Worm (Caenorhabditis elegans) whole organism, L3 larva: ENCODE results near the gene C32D5.8.

ENCODE experiments used
- R02D3.7 ChIP-seq: fragments of 150-350 bp; optimal IDR thresholded peaks from 2 replicates; lab custom pipeline; 2014; ENCODE audit warnings: missing biosample characterization, missing genetic modification characterization
- aly-2 ChIP-seq: fragments of 150-350 bp; optimal IDR thresholded peaks from 2 replicates; lab custom pipeline; 2014; ENCODE audit warnings: missing biosample characterization, missing genetic modification characterization
- ama-1 ChIP-seq: fragments of 150-350 bp; optimal IDR thresholded peaks from 2 replicates; lab custom pipeline; 2018
- ceh-16 ChIP-seq: sonication (generic microtip); optimal IDR thresholded peaks from 2 replicates; lab custom pipeline; 2017; ENCODE audit warnings: missing biosample characterization, missing genetic modification characterization
- ceh-28 ChIP-seq: fragments of 150-350 bp; optimal IDR thresholded peaks from 2 replicates; lab custom pipeline; 2014; ENCODE audit warnings: missing biosample characterization, missing genetic modification reagents, missing genetic modification characterization
- daf-12 ChIP-seq: fragments of 150-350 bp; optimal IDR thresholded peaks from 2 replicates; lab custom pipeline; 2014; ENCODE audit warnings: missing biosample characterization, missing genetic modification reagents, missing genetic modification characterization
- egl-27 ChIP-seq: sonication (generic microtip); optimal IDR thresholded peaks from 4 replicates; lab custom pipeline; 2017; ENCODE audit warnings: missing biosample characterization, missing genetic modification reagents, missing genetic modification characterization
- egl-5 ChIP-seq: fragments of 150-350 bp; optimal IDR thresholded peaks from 2 replicates; lab custom pipeline; 2017; ENCODE audit warnings: missing biosample characterization, missing genetic modification reagents, missing genetic modification characterization, inconsistent platforms
- elt-2 ChIP-seq: sonication (generic microtip); optimal IDR thresholded peaks from 2 replicates; lab custom pipeline; 2016; ENCODE audit warnings: missing genetic modification reagents, mild to moderate bottlenecking, missing genetic modification characterization, missing compliant biosample characterization
- elt-3 ChIP-seq, 3 experiments: fragments of 150-350 bp in 1 of 3; sonication (generic microtip) in 2 of 3; optimal IDR thresholded peaks; 2 replicates in 2 of 3; 4 replicates in 1 of 3; lab custom pipeline; 2014 to 2017; ENCODE audit warnings: missing biosample characterization in 3 of 3, missing genetic modification characterization in 3 of 3
- eor-1 ChIP-seq, 2 experiments: fragments of 150-350 bp; optimal IDR thresholded peaks; 2 replicates each; lab custom pipeline; 2014 to 2018; ENCODE audit warnings: missing biosample characterization in 2 of 2, missing genetic modification characterization in 2 of 2
- fkh-2 ChIP-seq: fragments of 150-350 bp; optimal IDR thresholded peaks from 2 replicates; lab custom pipeline; 2014; ENCODE audit warnings: missing biosample characterization, missing genetic modification reagents, missing genetic modification characterization
- fos-1 ChIP-seq: fragments of 150-350 bp; optimal IDR thresholded peaks from 2 replicates; lab custom pipeline; 2014; ENCODE audit warnings: missing biosample characterization, missing genetic modification characterization
- hmg-11 ChIP-seq: sonication (generic microtip); optimal IDR thresholded peaks from 2 replicates; lab custom pipeline; 2016; ENCODE audit warnings: missing genetic modification characterization, missing compliant biosample characterization
- lin-15B ChIP-seq: fragments of 150-350 bp; optimal IDR thresholded peaks from 2 replicates; lab custom pipeline; 2014; ENCODE audit warnings: missing biosample characterization, missing genetic modification characterization
- lin-39 ChIP-seq: fragments of 150-350 bp; optimal IDR thresholded peaks from 2 replicates; lab custom pipeline; 2018; ENCODE audit warnings: missing biosample characterization, missing genetic modification reagents, missing genetic modification characterization
- lsy-12 ChIP-seq: sonication (generic microtip); optimal IDR thresholded peaks from 2 replicates; lab custom pipeline; 2016; ENCODE audit warnings: mild to moderate bottlenecking, missing genetic modification characterization, missing compliant biosample characterization
- mdl-1 ChIP-seq: fragments of 150-350 bp; optimal IDR thresholded peaks from 2 replicates; lab custom pipeline; 2014; ENCODE audit warnings: missing biosample characterization, missing genetic modification characterization
- mml-1 ChIP-seq: fragments of 150-350 bp; sonication (generic microtip); optimal IDR thresholded peaks from 3 replicates; lab custom pipeline; 2014; ENCODE audit warnings: missing biosample characterization, missing genetic modification characterization
- nfya-1 ChIP-seq: sonication (generic microtip); optimal IDR thresholded peaks from 2 replicates; lab custom pipeline; 2017; ENCODE audit warnings: missing genetic modification characterization, mild to moderate bottlenecking, missing compliant biosample characterization, antibody characterized with exemption, moderate library complexity; ENCODE audit not compliant: insufficient read depth
- nhr-11 ChIP-seq: fragments of 150-350 bp; optimal IDR thresholded peaks from 2 replicates; lab custom pipeline; 2014; ENCODE audit warnings: missing biosample characterization, missing genetic modification characterization
- nhr-12 ChIP-seq: fragments of 150-350 bp; optimal IDR thresholded peaks from 2 replicates; lab custom pipeline; 2014; ENCODE audit warnings: missing biosample characterization, missing genetic modification characterization
- nhr-23 ChIP-seq: fragments of 150-350 bp; optimal IDR thresholded peaks from 2 replicates; lab custom pipeline; 2014; ENCODE audit warnings: missing biosample characterization, missing genetic modification reagents, missing genetic modification characterization
- nhr-25 ChIP-seq: sonication (generic microtip); optimal IDR thresholded peaks from 2 replicates; lab custom pipeline; 2017; ENCODE audit warnings: missing biosample characterization, missing genetic modification characterization
- nhr-43 ChIP-seq: sonication (generic microtip); optimal IDR thresholded peaks from 2 replicates; lab custom pipeline; 2016; ENCODE audit warnings: mild to moderate bottlenecking, missing genetic modification characterization, missing compliant biosample characterization; ENCODE audit not compliant: poor library complexity, severe bottlenecking
- nhr-67 ChIP-seq: fragments of 150-350 bp; optimal IDR thresholded peaks from 2 replicates; lab custom pipeline; 2014; ENCODE audit warnings: missing biosample characterization, missing genetic modification characterization
- nhr-76 ChIP-seq: fragments of 150-350 bp; sonication (generic microtip); optimal IDR thresholded peaks from 5 replicates; lab custom pipeline; 2014; ENCODE audit warnings: missing biosample characterization, missing genetic modification characterization
- nhr-77 ChIP-seq: fragments of 150-350 bp; optimal IDR thresholded peaks from 2 replicates; lab custom pipeline; 2014; ENCODE audit warnings: missing biosample characterization, missing genetic modification characterization
- pha-4 ChIP-seq: fragments of 150-350 bp; optimal IDR thresholded peaks from 2 replicates; lab custom pipeline; 2014; ENCODE audit warnings: missing biosample characterization, missing genetic modification reagents, missing genetic modification characterization
- pqm-1 ChIP-seq: fragments of 150-350 bp; optimal IDR thresholded peaks from 2 replicates; lab custom pipeline; 2017; ENCODE audit warnings: missing biosample characterization, missing genetic modification characterization, inconsistent platforms
- skn-1 ChIP-seq: fragments of 150-350 bp; optimal IDR thresholded peaks from 2 replicates; lab custom pipeline; 2014; ENCODE audit warnings: missing biosample characterization, missing genetic modification characterization
- snpc-4 ChIP-seq: fragments of 150-350 bp; optimal IDR thresholded peaks from 2 replicates; lab custom pipeline; 2014; ENCODE audit warnings: missing biosample characterization, missing genetic modification characterization
- zag-1 ChIP-seq: fragments of 150-350 bp; optimal IDR thresholded peaks from 2 replicates; lab custom pipeline; 2014; ENCODE audit warnings: missing biosample characterization, missing genetic modification characterization
- ztf-11 ChIP-seq: fragments of 150-350 bp; optimal IDR thresholded peaks from 2 replicates; lab custom pipeline; 2014; ENCODE audit warnings: missing biosample characterization, missing genetic modification characterization
- ztf-4 ChIP-seq: fragments of 150-350 bp; optimal IDR thresholded peaks from 2 replicates; lab custom pipeline; 2014; ENCODE audit warnings: missing biosample characterization, missing genetic modification characterization

The C32D5.8 gene

ce11 chrII:6370110-6370509 is 24.3 kb upstream of the C32D5.8 start (continued):
- TF ChIP-seq ztf-11 (no peak), pqm-1 (tag; lab: Kevin White, UChicago) (peak; percentile 70), elt-3 (tag; optimal IDR thresholded peaks at IDR 0.05; lab: Kevin White, UChicago) (no peak), daf-12 (tag; lab: Kevin White, UChicago) (no peak), nhr-23 (peak; percentile 82), nhr-77 (tag; lab: Kevin White, UChicago) (no peak), nhr-12 (tag; lab: Kevin White, UChicago) (no peak), mml-1 (tag; lab: Kevin White, UChicago) (no peak), eor-1 (tag; optimal IDR thresholded peaks at IDR 0.05; lab: Kevin White, UChicago) (no peak), mdl-1 (tag; lab: Kevin White, UChicago) (peak; percentile 85)
- TF ChIP-seq, all 47 proteins: peak for 23

ce11 chrII:6366696-6367095 is 20.9 kb upstream of the C32D5.8 start, which contains the start of gene ctsa-4.1:
Gene ctsa-4.1, plus strand, starts transcription at chrII:6366996.
- TF ChIP-seq hmg-11 (no peak), zag-1 (tag; lab: Kevin White, UChicago) (no peak), skn-1 (tag; lab: Kevin White, UChicago) (no peak), fkh-2 (tag; lab: Kevin White, UChicago) (no peak), eor-1 (tag; optimal IDR thresholded peaks at IDR 0.05; lab: Kevin White, UChicago) (no peak), lin-15B (tag; lab: Kevin White, UChicago) (no peak), ceh-28 (tag; lab: Kevin White, UChicago) (no peak)

- TF ChIP-seq R02D3.7 (tag; lab: Kevin White, UChicago) = no peak
- TF ChIP-seq ceh-28 (tag; lab: Kevin White, UChicago) = no peak
- TF ChIP-seq eor-1 (tag; optimal IDR thresholded peaks at IDR 0.05; lab: Kevin White, UChicago) = no peak
- no peak for TF ChIP-seq fos-1 (tag; lab: Kevin White, UChicago)
- TF ChIP-seq lin-39 (tag; lab: Kevin White, UChicago) = no peak
- TF ChIP-seq lsy-12 (tag; lab: Kevin White, UChicago) = no peak
- TF ChIP-seq nhr-77 (tag; lab: Kevin White, UChicago) = no peak
- TF ChIP-seq egl-5 (tag; lab: Kevin White, UChicago) = no peak
- no peak for TF ChIP-seq nhr-11 (tag; lab: Kevin White, UChicago)
- no peak for TF ChIP-seq nhr-43 (tag; lab: Kevin White, UChicago)
- no peak for TF ChIP-seq nhr-67 (tag; lab: Kevin White, UChicago)
- TF ChIP-seq ceh-16 (tag; lab: Kevin White, UChicago) = no peak
- TF ChIP-seq elt-2 = no peak
- TF ChIP-seq ztf-4 (tag; lab: Kevin White, UChicago) = no peak
Observed at ce11 chrII:6365237-6365815, 19.6 kb upstream of the C32D5.8 start, which contains the start of the genes ani-2 and clec-88. Gene ani-2, minus strand, starts transcription at chrII:6365367. Gene clec-88, plus strand, starts transcription at chrII:6365722.

DNA sequence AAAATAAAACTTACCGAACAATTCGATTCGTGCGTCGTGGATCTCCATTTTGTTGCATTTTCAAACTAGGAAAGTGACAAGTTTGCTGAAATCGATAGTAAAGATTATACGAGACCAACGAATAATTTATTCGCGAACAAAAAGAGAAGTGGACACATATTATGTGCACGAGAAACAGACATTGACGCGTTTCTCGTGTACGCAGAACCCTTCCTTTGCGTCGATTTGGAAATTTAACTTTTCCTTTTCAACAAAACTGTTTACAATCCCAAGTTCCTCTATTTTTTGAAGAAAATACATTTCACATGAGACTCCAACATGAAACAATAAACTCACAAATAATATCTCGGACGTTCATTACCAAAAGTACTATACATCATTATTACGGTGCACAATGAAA is 15.1 kb upstream of the C32D5.8 start, which contains the start of gene K10B2.4:
Gene K10B2.4, minus strand, starts transcription at position 138 of the 400 bp plus-strand sequence.
- TF ChIP-seq R02D3.7 (tag; lab: Kevin White, UChicago) (no peak), snpc-4 (tag; lab: Kevin White, UChicago) (peak; percentile 78), aly-2 (tag; lab: Kevin White, UChicago) (no peak), nhr-23 (peak; percentile 71), pha-4 (tag; lab: Kevin White, UChicago) (peak; percentile 85), elt-2 (peak; percentile 40), lin-15B (tag; lab: Kevin White, UChicago) (peak; percentile 76), lsy-12 (tag; lab: Kevin White, UChicago) (peak; percentile 43), lin-39 (tag; lab: Kevin White, UChicago) (peak; percentile 45), egl-27 (tag; lab: Kevin White, UChicago) (no peak), nfya-1 (tag; lab: Kevin White, UChicago) (peak; percentile 73), nhr-11 (tag; lab: Kevin White, UChicago) (no peak), hmg-11 (peak; percentile 56), ceh-28 (tag; lab: Kevin White, UChicago) (peak; percentile 21), nhr-76 (tag; lab: Kevin White, UChicago) (no peak), ama-1 (peak; percentile 13), nhr-43 (tag; lab: Kevin White, UChicago) (no peak), nhr-25 (tag; lab: Kevin White, UChicago) (peak; percentile 67)
